Fruit fly (Drosophila melanogaster) Kc167 (cell line): ENCODE measurements around the gene CG34136.

ENCODE experiments used
- h ChIP-seq: fragments of >200 bp; optimal IDR thresholded peaks from 3 replicates; lab custom pipeline; 2018; ENCODE audit warnings: missing external identifiers
- insv ChIP-seq: fragments of >200 bp; optimal IDR thresholded peaks from 3 replicates; lab custom pipeline; 2018; ENCODE audit warnings: missing external identifiers
- psq ChIP-seq: fragments of >200 bp; optimal IDR thresholded peaks from 2 replicates; lab custom pipeline; 2017; ENCODE audit warnings: missing external identifiers
- ttk ChIP-seq: sonication (Bioruptor generic); optimal IDR thresholded peaks from 2 replicates; lab custom pipeline; 2017; ENCODE audit warnings: missing external identifiers

DNA sequence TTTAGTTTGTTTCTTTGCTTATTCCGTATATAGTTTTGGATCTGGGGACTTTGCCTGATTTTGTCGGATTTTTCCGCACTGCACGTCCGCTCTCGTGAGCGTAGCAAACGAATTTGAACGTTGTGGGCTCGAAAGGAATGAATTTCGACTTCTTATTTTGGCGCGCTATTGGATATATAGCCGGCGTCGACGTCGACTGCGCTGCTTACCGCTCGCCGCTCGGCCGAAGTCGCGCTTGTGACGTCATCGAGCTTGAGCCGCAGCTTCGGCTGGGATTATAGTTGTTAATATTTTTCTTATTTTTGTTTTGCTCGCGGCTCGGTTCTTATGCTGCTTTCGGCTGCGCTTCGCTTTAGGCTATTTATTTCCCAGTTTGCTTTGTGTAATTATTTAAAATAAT lies 26.9 kb upstream of the CG34136 start:
- no peak for TF ChIP-seq ttk (lab: Kevin White, UChicago)
- no peak for TF ChIP-seq psq
- no peak for TF ChIP-seq h (lab: Kevin White, UChicago)
- no peak for TF ChIP-seq insv (lab: Kevin White, UChicago)
